Worm (Caenorhabditis elegans) whole organism, L4 larva: ENCODE results near the gene T01H3.5.

ENCODE experiments used
- F26F4.8 ChIP-seq: fragments of 200-800 bp; sonication (Bioruptor generic); conservative IDR thresholded peaks from 2 replicates; pipeline ENCODE4 v1.3.6; 2022; ENCODE audit warnings: missing genetic modification characterization, missing compliant biosample characterization
- F37D6.2 ChIP-seq: sonication (generic microtip); optimal IDR thresholded peaks from 2 replicates; lab custom pipeline; 2016; ENCODE audit warnings: mild to moderate bottlenecking, missing genetic modification characterization, missing compliant biosample characterization
- F49E8.2 ChIP-seq: sonication (generic microtip); optimal IDR thresholded peaks from 2 replicates; lab custom pipeline; 2016; ENCODE audit warnings: missing compliant biosample characterization, mild to moderate bottlenecking, missing genetic modification characterization, borderline replicate concordance
- Y48G9A.11 ChIP-seq: fragments of 200-800 bp; sonication (Bioruptor generic); IDR thresholded peaks from 2 replicates; pipeline ENCODE4 v1.3.6; 2022; ENCODE audit warnings: missing genetic modification reagents, missing genetic modification characterization, missing compliant biosample characterization
- Y5F2A.4 ChIP-seq: fragments of 200-800 bp; sonication (Bioruptor generic); optimal IDR thresholded peaks from 2 replicates; lab custom pipeline; 2018; ENCODE audit warnings: mild to moderate bottlenecking, missing genetic modification characterization, missing compliant biosample characterization
- aha-1 ChIP-seq: fragments of 150-350 bp; peaks from one replicate; lab custom pipeline; 2014; ENCODE audit warnings: missing biosample characterization, missing genetic modification characterization
- ceh-20 ChIP-seq: fragments of 200-800 bp; sonication (Bioruptor generic); IDR thresholded peaks from 2 replicates; pipeline ENCODE4 v1.3.6; 2022; ENCODE audit warnings: missing genetic modification reagents, missing genetic modification characterization, missing compliant biosample characterization
- ceh-44 ChIP-seq: fragments of 200-800 bp; sonication (Bioruptor generic); IDR thresholded peaks from 2 replicates; pipeline ENCODE4 v1.3.6; 2022; ENCODE audit warnings: missing genetic modification reagents, missing genetic modification characterization, missing compliant biosample characterization
- ceh-62 ChIP-seq: sonication (generic microtip); optimal IDR thresholded peaks from 2 replicates; lab custom pipeline; 2017; ENCODE audit warnings: missing biosample characterization, missing genetic modification characterization
- ces-1 ChIP-seq: fragments of 150-350 bp; sonication (generic microtip); optimal IDR thresholded peaks from 4 replicates; lab custom pipeline; 2014; ENCODE audit warnings: missing biosample characterization, missing genetic modification reagents, missing genetic modification characterization
- cey-2 ChIP-seq: sonication (generic microtip); optimal IDR thresholded peaks from 3 replicates; lab custom pipeline; 2017; ENCODE audit warnings: missing genetic modification characterization, mild to moderate bottlenecking, missing compliant biosample characterization, antibody characterized with exemption, borderline replicate concordance; ENCODE audit not compliant: insufficient read depth
- ctbp-1 ChIP-seq: fragments of 200-800 bp; sonication (Bioruptor generic); IDR thresholded peaks from 2 replicates; pipeline ENCODE4 v1.3.6; 2022; ENCODE audit warnings: missing genetic modification reagents, missing genetic modification characterization, missing compliant biosample characterization
- daf-16 ChIP-seq, 3 experiments: sonication (generic microtip); optimal IDR thresholded peaks; 2 replicates each; lab custom pipeline; 2016 to 2017; ENCODE audit warnings: missing genetic modification characterization in 3 of 3, missing genetic modification reagents in 3 of 3, mild to moderate bottlenecking in 2 of 3, missing compliant biosample characterization in 2 of 3, missing biosample characterization in 1 of 3, moderate library complexity in 1 of 3
- daf-8 ChIP-seq: fragments of 200-800 bp; sonication (Bioruptor generic); IDR thresholded peaks from 2 replicates; pipeline ENCODE4 v1.3.6; 2022; ENCODE audit warnings: missing genetic modification characterization, missing compliant biosample characterization
- dve-1 ChIP-seq: sonication (generic microtip); optimal IDR thresholded peaks from 2 replicates; lab custom pipeline; 2017; ENCODE audit warnings: antibody characterized with exemption, mild to moderate bottlenecking, missing genetic modification characterization, missing compliant biosample characterization; ENCODE audit not compliant: insufficient read depth
- fkh-10 ChIP-seq: fragments of 150-350 bp; optimal IDR thresholded peaks from 2 replicates; lab custom pipeline; 2014; ENCODE audit warnings: missing biosample characterization, missing genetic modification reagents, missing genetic modification characterization
- fos-1 ChIP-seq: fragments of 150-350 bp; optimal IDR thresholded peaks from 2 replicates; lab custom pipeline; 2014; ENCODE audit warnings: missing biosample characterization, missing genetic modification characterization
- hlh-11 ChIP-seq: fragments of 200-800 bp; sonication (Bioruptor generic); optimal IDR thresholded peaks from 2 replicates; lab custom pipeline; 2018; ENCODE audit warnings: mild to moderate bottlenecking, missing genetic modification characterization, missing compliant biosample characterization
- hlh-30 ChIP-seq: sonication (generic microtip); optimal IDR thresholded peaks from 2 replicates; lab custom pipeline; 2017; ENCODE audit warnings: antibody characterized with exemption, mild to moderate bottlenecking, missing genetic modification characterization, missing compliant biosample characterization; ENCODE audit not compliant: insufficient read depth
- jun-1 ChIP-seq: fragments of 150-350 bp; optimal IDR thresholded peaks from 2 replicates; lab custom pipeline; 2014; ENCODE audit warnings: missing biosample characterization, missing genetic modification reagents, missing genetic modification characterization
- lin-13 ChIP-seq: fragments of 150-350 bp; optimal IDR thresholded peaks from 2 replicates; lab custom pipeline; 2014; ENCODE audit warnings: missing biosample characterization, missing genetic modification reagents, missing genetic modification characterization
- lin-29 ChIP-seq: fragments of 200-800 bp; sonication (Bioruptor generic); IDR thresholded peaks from 2 replicates; pipeline ENCODE4 v1.3.6; 2022; ENCODE audit warnings: missing genetic modification reagents, missing genetic modification characterization, missing compliant biosample characterization
- madf-9 ChIP-seq: fragments of 200-800 bp; sonication (Bioruptor generic); conservative IDR thresholded peaks from 2 replicates; pipeline ENCODE4 v1.3.6; 2022; ENCODE audit warnings: missing genetic modification reagents, missing genetic modification characterization, missing compliant biosample characterization
- mep-1 ChIP-seq: fragments of 150-350 bp; sonication (generic microtip); optimal IDR thresholded peaks from 3 replicates; lab custom pipeline; 2014; ENCODE audit warnings: missing biosample characterization, missing genetic modification characterization
- mes-2 ChIP-seq: sonication (generic microtip); optimal IDR thresholded peaks from 2 replicates; lab custom pipeline; 2016; ENCODE audit warnings: missing genotype, mild to moderate bottlenecking, missing genetic modification characterization, missing compliant biosample characterization; ENCODE audit not compliant: poor library complexity, severe bottlenecking
- nhr-11 ChIP-seq: fragments of 150-350 bp; optimal IDR thresholded peaks from 2 replicates; lab custom pipeline; 2014; ENCODE audit warnings: missing biosample characterization, missing genetic modification characterization
- nhr-111 ChIP-seq: fragments of 200-800 bp; sonication (Bioruptor generic); optimal IDR thresholded peaks from 2 replicates; lab custom pipeline; 2018; ENCODE audit warnings: mild to moderate bottlenecking, missing genetic modification characterization, missing compliant biosample characterization
- nhr-41 ChIP-seq: fragments of 200-800 bp; sonication (Bioruptor generic); IDR thresholded peaks from 2 replicates; pipeline ENCODE4 v1.3.6; 2022; ENCODE audit warnings: missing genetic modification reagents, missing genetic modification characterization, missing compliant biosample characterization
- nhr-48 ChIP-seq: sonication (generic microtip); optimal IDR thresholded peaks from 2 replicates; lab custom pipeline; 2016; ENCODE audit warnings: mild to moderate bottlenecking, missing genetic modification characterization, missing compliant biosample characterization
- nhr-76 ChIP-seq: fragments of 150-350 bp; optimal IDR thresholded peaks from 2 replicates; lab custom pipeline; 2014; ENCODE audit warnings: missing biosample characterization, missing genetic modification characterization
- saeg-2 ChIP-seq: fragments of 200-800 bp; sonication (Bioruptor generic); IDR thresholded peaks from 2 replicates; pipeline ENCODE4 v1.3.6; 2022; ENCODE audit warnings: missing genetic modification reagents, missing genetic modification characterization, missing compliant biosample characterization
- skn-1 ChIP-seq: fragments of 150-350 bp; optimal IDR thresholded peaks from 2 replicates; lab custom pipeline; 2014; ENCODE audit warnings: missing biosample characterization, missing genetic modification characterization
- unc-130 ChIP-seq: sonication (generic microtip); optimal IDR thresholded peaks from 2 replicates; lab custom pipeline; 2016; ENCODE audit warnings: missing genetic modification reagents, missing genetic modification characterization, missing compliant biosample characterization
- unc-39 ChIP-seq: sonication (generic microtip); optimal IDR thresholded peaks from 2 replicates; lab custom pipeline; 2017; ENCODE audit warnings: missing biosample characterization, missing genetic modification characterization
- unc-62 ChIP-seq, 3 experiments: fragments of 150-350 bp in 1 of 3; sonication (generic microtip); optimal IDR thresholded peaks in 2 of 3; peaks in 1 of 3; 1 replicate in 1 of 3; 2 replicates in 2 of 3; lab custom pipeline; 2014 to 2017; ENCODE audit warnings: missing biosample characterization in 3 of 3, missing genetic modification characterization in 3 of 3, missing genetic modification reagents in 3 of 3, missing genotype in 1 of 3
- zfp-2 ChIP-seq: sonication (generic microtip); optimal IDR thresholded peaks from 2 replicates; lab custom pipeline; 2016; ENCODE audit warnings: mild to moderate bottlenecking, missing genetic modification characterization, missing compliant biosample characterization

T01H3.5 gene

DNA sequence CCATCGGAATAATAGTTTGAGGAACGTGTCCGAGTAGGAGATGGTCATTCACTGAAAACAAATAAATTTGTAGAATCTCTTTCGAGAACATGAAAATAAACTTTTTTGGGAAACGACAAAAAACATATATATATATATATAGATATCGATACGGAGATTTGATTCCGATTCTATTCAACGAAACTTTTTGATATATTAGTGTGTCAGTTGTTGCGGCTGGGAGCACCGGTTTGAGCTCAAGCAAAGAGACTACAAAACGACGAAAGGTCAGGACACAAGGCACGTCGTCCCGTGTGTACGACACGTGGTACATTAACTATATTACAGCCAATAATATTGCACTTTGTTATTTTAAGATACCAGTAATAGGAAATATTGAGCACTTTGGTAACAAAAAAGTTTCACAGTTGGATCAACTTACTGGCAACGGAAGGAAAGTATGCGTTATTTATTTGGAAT is 28.2 kb downstream of the T01H3.5 start, which contains the start of gene best-23:
Gene best-23, minus strand, starts transcription at position 51 of the 459 bp plus-strand sequence.
- TF ChIP-seq hlh-30 (tag; lab: Kevin White, UChicago): peak; percentile 45
- no peak for TF ChIP-seq Y48G9A.11 (GFP tag; lab: Robert Waterston, UW)
- TF ChIP-seq nhr-76 (tag; lab: Kevin White, UChicago): no peak
- no peak for TF ChIP-seq F37D6.2 (tag; lab: Kevin White, UChicago)
- no peak for TF ChIP-seq daf-8 (GFP tag; lab: Robert Waterston, UW)
- no peak for TF ChIP-seq ceh-62
- no peak for TF ChIP-seq lin-13 (GFP tag; lab: Kevin White, UChicago)
- TF ChIP-seq mep-1: no peak
- no peak for TF ChIP-seq F49E8.2 (tag; lab: Kevin White, UChicago)
- TF ChIP-seq nhr-48 (tag; lab: Kevin White, UChicago): no peak
- TF ChIP-seq jun-1 (tag; lab: Kevin White, UChicago): no peak
- TF ChIP-seq nhr-11 (tag; lab: Kevin White, UChicago): peak; percentile 6
- TF ChIP-seq nhr-111 (GFP tag; lab: Kevin White, UChicago): no peak
- TF ChIP-seq skn-1 (tag; lab: Kevin White, UChicago): no peak
- no peak for TF ChIP-seq ces-1
- no peak for TF ChIP-seq fkh-10 (GFP tag; lab: Kevin White, UChicago)
- no peak for TF ChIP-seq unc-39
- no peak for TF ChIP-seq madf-9 (GFP tag; lab: Robert Waterston, UW)
- peak; percentile 22 for TF ChIP-seq hlh-11

ce11 chrII:7911015-7911414 is 31.6 kb downstream of the T01H3.5 start, which contains the start of gene ZK675.4:
Gene ZK675.4 (plus strand): TSS chrII:7911315.
- TF ChIP-seq aha-1 (peak; percentile 38), mes-2 (no peak)
- TF ChIP-seq, all 104 proteins: peak for 1

DNA sequence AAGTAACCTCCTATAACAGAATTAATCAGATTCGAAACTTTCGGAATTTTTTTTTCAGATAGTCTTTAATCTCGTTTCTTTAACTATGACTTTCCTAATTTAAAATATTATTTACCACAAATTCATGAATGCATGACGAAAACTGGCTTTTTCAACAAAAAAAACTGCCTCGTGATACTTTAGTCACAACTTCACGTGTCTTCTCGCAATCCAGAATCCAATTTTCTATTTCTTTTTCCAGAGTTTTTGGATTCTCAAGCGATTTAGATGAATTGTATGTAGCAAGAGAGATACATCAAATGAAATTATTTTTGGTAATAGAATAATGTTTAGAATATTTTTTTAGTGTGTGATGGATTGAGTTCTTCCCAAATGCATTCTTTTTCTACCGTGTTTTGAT is 40.8 kb downstream of the T01H3.5 start:
- TF ChIP-seq hlh-30 (tag; lab: Kevin White, UChicago) (no peak), saeg-2 (GFP tag; lab: Robert Waterston, UW) (no peak), ces-1 (peak; percentile 36), unc-39 (no peak), zfp-2 (tag; lab: Kevin White, UChicago) (no peak), skn-1 (tag; lab: Kevin White, UChicago) (no peak), fos-1 (tag; lab: Kevin White, UChicago) (no peak), lin-29 (GFP tag; lab: Robert Waterston, UW) (no peak), fkh-10 (GFP tag; lab: Kevin White, UChicago) (peak; percentile 80), ceh-44 (GFP tag; lab: Robert Waterston, UW) (no peak), lin-13 (GFP tag; lab: Kevin White, UChicago) (no peak), nhr-41 (GFP tag; lab: Robert Waterston, UW) (no peak), Y5F2A.4 (GFP tag; lab: Kevin White, UChicago) (no peak), F26F4.8 (GFP tag; lab: Robert Waterston, UW) (no peak), unc-130 (GFP tag; lab: Kevin White, UChicago) (no peak), Y48G9A.11 (GFP tag; lab: Robert Waterston, UW) (no peak), dve-1 (tag; lab: Kevin White, UChicago) (no peak), cey-2 (tag; lab: Kevin White, UChicago) (no peak)

DNA sequence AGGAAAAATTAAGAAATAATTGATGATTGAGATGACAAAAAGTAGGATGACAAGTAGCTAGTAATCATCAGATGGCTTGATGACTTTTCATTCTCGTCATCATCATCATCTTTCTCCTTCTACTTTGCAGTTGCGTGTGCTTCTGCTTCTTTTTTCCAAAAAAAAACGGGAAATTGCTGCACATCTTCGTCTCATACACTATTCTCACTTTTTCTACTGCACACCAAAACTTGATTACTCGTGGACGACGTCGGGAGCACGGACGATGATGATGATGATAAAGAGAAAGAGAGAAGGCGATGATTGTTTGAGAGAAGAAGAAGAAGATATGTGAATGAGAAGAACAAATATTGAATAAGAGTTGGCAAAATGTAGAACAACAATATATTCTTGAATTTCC is 41.7 kb downstream of the T01H3.5 start:
- TF ChIP-seq ctbp-1: 0 out of 2 replicates have a peak, but pooled peaks have one; percentile 52
- TF ChIP-seq ceh-20 (GFP tag; lab: Robert Waterston, UW): no peak
- no peak for TF ChIP-seq daf-16 (GFP tag; optimal IDR thresholded peaks at IDR 0.05; lab: Kevin White, UChicago)
- TF ChIP-seq daf-16 (tag; optimal IDR thresholded peaks at IDR 0.05; lab: Kevin White, UChicago): no peak
- TF ChIP-seq fkh-10 (GFP tag; lab: Kevin White, UChicago): peak; percentile 70
- no peak for TF ChIP-seq jun-1 (tag; lab: Kevin White, UChicago)
- TF ChIP-seq unc-62 (GFP tag; optimal IDR thresholded peaks at IDR 0.05 in 1 of 2; lab: Kevin White, UChicago): peak in 1 of 2 experiments; percentile 97
- no peak for TF ChIP-seq unc-62 (tag; optimal IDR thresholded peaks at IDR 0.05; lab: Kevin White, UChicago)
- peak; percentile 72 for TF ChIP-seq ces-1
